Fruit fly (Drosophila melanogaster): Measurements from ENCODE around the gene mtrm.

Gene mtrm

dm6 chr3L:8398763-8399445 lies 13.9 kb upstream of the mtrm start (continued):
- TF ChIP-seq esg (GFP tag; conservative IDR thresholded peaks at IDR 0.05) (0 out of 2 replicates have a peak, but pooled peaks have one; percentile 15), CG17802 (tag; optimal IDR thresholded peaks at IDR 0.05) (no peak), CG14965 (GFP tag; optimal IDR thresholded peaks at IDR 0.05; ENCODE audit: borderline replicate concordance) (no peak), Neu2 (GFP tag; optimal IDR thresholded peaks at IDR 0.05; ENCODE audit: borderline replicate concordance) (no peak), CG34224 (GFP tag; IDR thresholded peaks at IDR 0.05; ENCODE audit: partially characterized antibody) (no peak), CG17328 (GFP tag; IDR thresholded peaks at IDR 0.05) (0 out of 2 replicates have a peak, but pooled peaks have one; percentile 16), CG18764 (GFP tag; optimal IDR thresholded peaks at IDR 0.05) (no peak), lmd (GFP tag; IDR thresholded peaks at IDR 0.05) (peak; percentile 32; the same call in 1 of the 2 replicates), Drgx (GFP tag; IDR thresholded peaks at IDR 0.05) (peak; percentile 73), Chrac-16 (GFP tag; optimal IDR thresholded peaks at IDR 0.05) (peak; percentile 43), CG3847 (GFP tag; IDR thresholded peaks at IDR 0.05) (0 out of 2 replicates have a peak, but pooled peaks have one; percentile 21), CG1233 (GFP tag; optimal IDR thresholded peaks at IDR 0.05) (no peak), ind (GFP tag; optimal IDR thresholded peaks at IDR 0.05) (peak; percentile 56), chif (GFP tag; optimal IDR thresholded peaks at IDR 0.05) (peak; percentile 14 to 43), bsh (GFP tag; optimal IDR thresholded peaks at IDR 0.05) (peak in 1 of 2 experiments; percentile 45), insv (GFP tag; optimal IDR thresholded peaks at IDR 0.05) (no peak), CG11723 (GFP tag; optimal IDR thresholded peaks at IDR 0.05) (no peak), CG7963 (GFP tag; IDR thresholded peaks at IDR 0.05; ENCODE audit: partially characterized antibody) (peak; percentile 63; the same call in 2 of the 3 replicates), sd (tag; optimal IDR thresholded peaks at IDR 0.05) (no peak), Ssrp (tag; optimal IDR thresholded peaks at IDR 0.05) (peak; percentile 38), Ets65A (GFP tag) (no peak), Antp (GFP tag; optimal IDR thresholded peaks at IDR 0.05) (peak; percentile 34), CG14710 (tag; optimal IDR thresholded peaks at IDR 0.05) (peak; percentile 6), tup (GFP tag; optimal IDR thresholded peaks at IDR 0.05) (no peak), CG7357 (GFP tag; IDR thresholded peaks at IDR 0.05) (no peak), ssp (GFP tag; IDR thresholded peaks at IDR 0.05) (no peak), CG10979 (tag; optimal IDR thresholded peaks at IDR 0.05) (peak; percentile 47), H2.0 (GFP tag; IDR thresholded peaks at IDR 0.05) (peak; percentile 21; the same call in 1 of the 2 replicates), Asciz (GFP tag; optimal IDR thresholded peaks at IDR 0.05) (no peak), CG16815 (GFP tag; optimal IDR thresholded peaks at IDR 0.05) (peak; percentile 49), CG11085 (GFP tag; IDR thresholded peaks at IDR 0.05) (no peak), CG1603 (tag; optimal IDR thresholded peaks at IDR 0.05) (peak; percentile 66), dati (GFP tag; IDR thresholded peaks at IDR 0.05) (no peak), HLH4C (GFP tag; IDR thresholded peaks at IDR 0.05; ENCODE audit: partially characterized antibody) (peak; percentile 50; the same call in 1 of the 3 replicates), oc (tag; optimal IDR thresholded peaks at IDR 0.05) (no peak), Hand (GFP tag; optimal IDR thresholded peaks at IDR 0.05) (no peak), CG14860 (GFP tag; IDR thresholded peaks at IDR 0.05; ENCODE audit: partially characterized antibody) (no peak), Hsf (GFP tag; optimal IDR thresholded peaks at IDR 0.05) (peak; percentile 36), CG10366 (GFP tag; IDR thresholded peaks at IDR 0.05) (peak; percentile 32; the same call in 1 of the 2 replicates), Usf (GFP tag; optimal IDR thresholded peaks at IDR 0.05) (no peak), lbe (GFP tag; optimal IDR thresholded peaks at IDR 0.05) (peak; percentile 68), CG15479 (GFP tag; optimal IDR thresholded peaks at IDR 0.05) (no peak), CG2202 (tag; optimal IDR thresholded peaks at IDR 0.05) (no peak), pnt (GFP tag; optimal IDR thresholded peaks at IDR 0.05) (peak; percentile 4), HmgD (GFP tag; optimal IDR thresholded peaks at IDR 0.05) (no peak), CG6791 (GFP tag; IDR thresholded peaks at IDR 0.05; ENCODE audit: partially characterized antibody) (0 out of 3 replicates have a peak, but pooled peaks have one; percentile 25), CG4360 (GFP tag; IDR thresholded peaks at IDR 0.05) (no peak), zen (tag; optimal IDR thresholded peaks at IDR 0.05) (peak; percentile 21)
